Fruit fly (Drosophila melanogaster) whole organism, embryonic: ENCODE results near the gene ash1.

Source experiments
- CG3163 ChIP-seq: fragments of 200-800 bp; sonication (Bioruptor generic); optimal IDR thresholded peaks from 3 replicates; lab custom pipeline; 2016; ENCODE audit warnings: missing biosample characterization, missing genetic modification characterization
- CG8478 ChIP-seq: fragments of >200 bp; optimal IDR thresholded peaks from 2 replicates; lab custom pipeline; 2018
- Spps ChIP-seq: fragments of 200-800 bp; sonication (Bioruptor generic); optimal IDR thresholded peaks from 2 replicates; lab custom pipeline; 2018; ENCODE audit warnings: missing biosample characterization, mild to moderate bottlenecking, missing genetic modification characterization
- luna ChIP-seq: fragments of 200-800 bp; sonication (Bioruptor generic); optimal IDR thresholded peaks from 2 replicates; lab custom pipeline; 2016; ENCODE audit warnings: missing biosample characterization, missing genetic modification characterization
- sens ChIP-seq: fragments of 200-800 bp; sonication (Bioruptor generic); peaks from one replicate; lab custom pipeline; 2016; ENCODE audit warnings: missing biosample characterization, missing genetic modification characterization

DNA sequence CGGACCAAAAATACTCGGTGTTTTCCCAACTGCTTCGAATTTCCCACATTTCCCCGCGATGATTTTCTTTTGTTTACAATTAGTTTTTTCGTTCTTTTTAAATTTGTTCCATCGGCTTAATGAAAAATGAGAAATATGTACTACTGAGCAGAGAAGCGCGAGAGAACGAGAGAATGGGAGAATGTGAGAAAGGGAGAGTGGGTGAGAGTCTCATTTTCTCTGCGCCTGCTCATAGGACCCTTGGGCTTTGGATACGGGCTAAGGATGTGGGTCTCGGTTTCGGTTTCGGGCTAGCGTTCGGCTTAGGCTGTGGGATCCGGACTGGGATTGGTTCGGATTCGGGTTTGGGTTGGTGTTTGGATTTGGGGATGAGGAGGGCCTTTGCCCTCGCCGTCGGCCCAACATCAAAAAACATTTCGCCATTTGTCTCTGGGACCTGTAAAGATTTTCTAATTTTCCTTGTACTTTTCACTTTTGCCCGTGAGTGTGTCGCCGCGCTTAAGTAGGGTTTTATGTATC, 17.8 kb downstream of the ash1 start:
- TF ChIP-seq Spps (tag; lab: Kevin White, UChicago) (no peak), CG8478 (no peak), CG3163 (GFP tag; lab: Kevin White, UChicago) (no peak), luna (GFP tag; lab: Kevin White, UChicago) (no peak), sens (GFP tag; lab: Kevin White, UChicago) (no peak)
